Fruit fly (Drosophila melanogaster) whole organism, wandering third instar larva: Measurements from ENCODE around the gene mex1.

Source experiments
- tai ChIP-seq: sonication (Bioruptor generic); optimal IDR thresholded peaks from 2 replicates; lab custom pipeline; 2016; ENCODE audit warnings: missing biosample characterization, missing genetic modification characterization
- usp ChIP-seq: fragments of >200 bp; optimal IDR thresholded peaks from 2 replicates; lab custom pipeline; 2017; ENCODE audit warnings: missing biosample characterization, missing genetic modification characterization

- TF ChIP-seq usp (GFP tag; lab: Kevin White, UChicago): no peak
- TF ChIP-seq tai (GFP tag; lab: Kevin White, UChicago): no peak
Measured at dm6 chr3L:15516440-15516839, 3.0 kb downstream of the mex1 start.
